Worm (Caenorhabditis elegans) whole organism, L4 larva: ENCODE results near the gene T10G3.3.

ENCODE experiments used
- T20F7.1 ChIP-seq: fragments of 200-800 bp; sonication (Bioruptor generic); optimal IDR thresholded peaks from 2 replicates; lab custom pipeline; 2018; ENCODE audit warnings: mild to moderate bottlenecking, missing genetic modification characterization, missing compliant biosample characterization
- dpl-1 ChIP-seq: fragments of 150-350 bp; optimal IDR thresholded peaks from 2 replicates; lab custom pipeline; 2014; ENCODE audit warnings: missing biosample characterization, missing genetic modification reagents, missing genetic modification characterization
- hlh-11 ChIP-seq: fragments of 200-800 bp; sonication (Bioruptor generic); optimal IDR thresholded peaks from 2 replicates; lab custom pipeline; 2018; ENCODE audit warnings: mild to moderate bottlenecking, missing genetic modification characterization, missing compliant biosample characterization
- lin-38 ChIP-seq: fragments of 200-800 bp; sonication (Bioruptor generic); IDR thresholded peaks from 2 replicates; pipeline ENCODE4 v1.3.6; 2022; ENCODE audit warnings: missing genetic modification reagents, missing genetic modification characterization, missing compliant biosample characterization
- madf-9 ChIP-seq: fragments of 200-800 bp; sonication (Bioruptor generic); conservative IDR thresholded peaks from 2 replicates; pipeline ENCODE4 v1.3.6; 2022; ENCODE audit warnings: missing genetic modification reagents, missing genetic modification characterization, missing compliant biosample characterization
- unc-62 ChIP-seq, 3 experiments: fragments of 150-350 bp in 1 of 3; sonication (generic microtip); optimal IDR thresholded peaks in 2 of 3; peaks in 1 of 3; 1 replicate in 1 of 3; 2 replicates in 2 of 3; lab custom pipeline; 2014 to 2017; ENCODE audit warnings: missing biosample characterization in 3 of 3, missing genetic modification characterization in 3 of 3, missing genetic modification reagents in 3 of 3, missing genotype in 1 of 3

The T10G3.3 gene

ce11 chrV:13440290-13440689, 49.7 kb downstream of the T10G3.3 start:
- TF ChIP-seq lin-38 = peak; percentile 34; the same call in 1 of the 2 replicates

ce11 chrV:13437473-13438074, 52.4 kb downstream of the T10G3.3 start, which contains the start of gene mes-4:
mes-4 (minus strand) TSS chrV:13437545.
- peak; percentile 53 for TF ChIP-seq dpl-1 (GFP tag; lab: Kevin White, UChicago)
- peak; percentile 87 for TF ChIP-seq T20F7.1 (GFP tag; lab: Kevin White, UChicago)
- TF ChIP-seq madf-9 (GFP tag; lab: Robert Waterston, UW) = no peak
- no peak for TF ChIP-seq hlh-11 (tag; lab: Kevin White, UChicago)
- peak in 1 of 2 experiments; percentile 78 for TF ChIP-seq unc-62 (GFP tag; optimal IDR thresholded peaks at IDR 0.05 in 1 of 2; lab: Kevin White, UChicago)
- TF ChIP-seq unc-62 (tag; optimal IDR thresholded peaks at IDR 0.05; lab: Kevin White, UChicago) = no peak
